Worm (Caenorhabditis elegans): ENCODE results near the gene rrp-8.

The rrp-8 gene

ce11 chrIV:393409-393930 is 2.9 kb upstream of the rrp-8 start, which contains the start of the genes T07A9.15 and nog-1 (continued):
- TF ChIP-seq nhr-77 (tag; optimal IDR thresholded peaks at IDR 0.05) (peak; percentile 53), swsn-7 (tag; optimal IDR thresholded peaks at IDR 0.05) (peak; percentile 72), lin-13 (GFP tag; optimal IDR thresholded peaks at IDR 0.05) (peak; percentile 44), unc-30 (tag; optimal IDR thresholded peaks at IDR 0.05) (no peak), hlh-17 (GFP tag; optimal IDR thresholded peaks at IDR 0.05; ENCODE audit: borderline replicate concordance) (no peak), aha-1 (tag; optimal IDR thresholded peaks at IDR 0.05) (no peak), egl-13 (tag; optimal IDR thresholded peaks at IDR 0.05) (no peak), sptf-1 (tag; optimal IDR thresholded peaks at IDR 0.05) (no peak), elt-3 (tag; optimal IDR thresholded peaks at IDR 0.05) (peak in 2 of 6 experiments; percentile 22 to 48), tlp-1 (tag; optimal IDR thresholded peaks at IDR 0.05) (no peak), nhr-90 (tag; optimal IDR thresholded peaks at IDR 0.05; ENCODE audit: poor library complexity) (peak; percentile 68), nhr-12 (tag; optimal IDR thresholded peaks at IDR 0.05) (no peak), sup-37 (GFP tag; optimal IDR thresholded peaks at IDR 0.05) (no peak), unc-86 (tag; optimal IDR thresholded peaks at IDR 0.05) (peak; percentile 61), ceh-88 (GFP tag; IDR thresholded peaks at IDR 0.05) (no peak), nhr-84 (tag; optimal IDR thresholded peaks at IDR 0.05) (no peak), ztf-11 (tag; optimal IDR thresholded peaks at IDR 0.05) (peak in 1 of 2 experiments; percentile 52), efl-3 (GFP tag; optimal IDR thresholded peaks at IDR 0.05) (no peak), zag-1 (tag; optimal IDR thresholded peaks at IDR 0.05) (no peak), mef-2 (tag; optimal IDR thresholded peaks at IDR 0.05) (no peak), mab-9 (GFP tag; IDR thresholded peaks at IDR 0.05) (no peak), zip-4 (GFP tag; optimal IDR thresholded peaks at IDR 0.05) (no peak), Y116A8C.19 (tag; optimal IDR thresholded peaks at IDR 0.05; ENCODE audit: borderline replicate concordance) (no peak), fkh-8 (tag; optimal IDR thresholded peaks at IDR 0.05) (peak; percentile 69), pqm-1 (tag; optimal IDR thresholded peaks at IDR 0.05) (no peak), mdl-1 (tag; optimal IDR thresholded peaks at IDR 0.05) (peak in 1 of 2 experiments; percentile 59), vab-15 (tag; optimal IDR thresholded peaks at IDR 0.05) (peak; percentile 49), unc-130 (tag; optimal IDR thresholded peaks at IDR 0.05) (peak; percentile 82), lsy-2 (tag; optimal IDR thresholded peaks at IDR 0.05) (peak; percentile 98 to 99), snu-23 (GFP tag; optimal IDR thresholded peaks at IDR 0.05) (peak; percentile 87), elt-2 (tag; optimal IDR thresholded peaks at IDR 0.05) (peak; percentile 7), ceh-8 (GFP tag; optimal IDR thresholded peaks at IDR 0.05) (no peak), aly-2 (tag; optimal IDR thresholded peaks at IDR 0.05) (peak; percentile 37), skn-1 (tag; optimal IDR thresholded peaks at IDR 0.05) (peak; percentile 33), rnt-1 (tag; optimal IDR thresholded peaks at IDR 0.05) (peak; percentile 73), hlh-4 (tag; optimal IDR thresholded peaks at IDR 0.05) (no peak), unc-62 (GFP tag; optimal IDR thresholded peaks at IDR 0.05) (no peak)

ce11 chrIV:401395-401794 is 5.0 kb downstream of the rrp-8 start, which contains the start of gene gpa-4:
gpa-4 (plus strand) TSS chrIV:401695.
- TF ChIP-seq lir-3 (tag; optimal IDR thresholded peaks at IDR 0.05; ENCODE audit: poor library complexity), result no peak
- no peak for TF ChIP-seq mef-2 (tag; optimal IDR thresholded peaks at IDR 0.05)
- no peak for TF ChIP-seq grh-1 (GFP tag; IDR thresholded peaks at IDR 0.05)
- TF ChIP-seq ets-5 (GFP tag; IDR thresholded peaks at IDR 0.05), result no peak
- TF ChIP-seq zip-4 (GFP tag; optimal IDR thresholded peaks at IDR 0.05), result no peak
- TF ChIP-seq tlp-1 (tag; optimal IDR thresholded peaks at IDR 0.05), result no peak
- TF ChIP-seq ceh-82 (tag; optimal IDR thresholded peaks at IDR 0.05), result no peak
- no peak for TF ChIP-seq C34B4.2 (tag; optimal IDR thresholded peaks at IDR 0.05)
- TF ChIP-seq ceh-88 (GFP tag; IDR thresholded peaks at IDR 0.05), result no peak
- TF ChIP-seq vab-15 (tag; optimal IDR thresholded peaks at IDR 0.05), result no peak
- no peak for TF ChIP-seq nhr-85 (tag)
- no peak for TF ChIP-seq nhr-28 (tag; optimal IDR thresholded peaks at IDR 0.05)
- no peak for TF ChIP-seq blmp-1 (tag; optimal IDR thresholded peaks at IDR 0.05)

All from whole organism, L1 larva.